Worm (Caenorhabditis elegans): ENCODE results near the gene ttbk-2.2.
"Not testable (repeated sequence)": the region's sequence is repeated elsewhere in the genome, so short reads cannot be mapped to it uniquely, and the experiment has no call there.

The ttbk-2.2 gene

ce11 chrIV:5070593-5070992 is 3.8 kb upstream of the ttbk-2.2 start, which contains the start of gene C02B10.6:
Gene C02B10.6 (plus strand): TSS chrIV:5070893.
- TF ChIP-seq nhr-28 (tag; optimal IDR thresholded peaks at IDR 0.05); ham-2 (GFP tag; optimal IDR thresholded peaks at IDR 0.05); nhr-237 (tag; optimal IDR thresholded peaks at IDR 0.05): not testable (repeated sequence)

DNA sequence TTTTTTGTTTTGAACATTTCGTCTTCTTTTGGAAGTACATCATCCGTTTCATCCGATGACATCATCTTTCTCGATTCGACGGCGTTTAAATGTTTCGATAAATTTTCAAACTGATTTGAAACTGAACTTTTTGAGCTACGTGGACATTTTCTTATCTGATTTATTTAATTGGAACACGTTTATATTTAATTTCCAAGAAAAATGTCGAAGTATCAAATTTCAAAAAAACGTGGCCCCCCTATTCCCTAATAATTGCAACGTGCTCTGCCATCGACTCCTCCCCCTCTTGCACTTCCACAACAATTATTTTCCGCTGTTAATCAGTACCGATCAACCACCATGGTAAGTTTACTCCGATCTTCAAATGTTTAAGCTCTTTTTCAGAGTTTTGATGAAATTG is 1.8 kb upstream of the ttbk-2.2 start, which contains the start of the genes R13H9.6 and rmd-6:
Gene R13H9.6 (minus strand): TSS at position 101 of the 400 bp plus-strand sequence.
Gene rmd-6 (plus strand): TSS at position 305 of the 400 bp plus-strand sequence.
- TF ChIP-seq snpc-4 (tag; optimal IDR thresholded peaks at IDR 0.05); ceh-83 (GFP tag; optimal IDR thresholded peaks at IDR 0.05); pha-4 (tag; optimal IDR thresholded peaks at IDR 0.05): not testable (repeated sequence)

DNA sequence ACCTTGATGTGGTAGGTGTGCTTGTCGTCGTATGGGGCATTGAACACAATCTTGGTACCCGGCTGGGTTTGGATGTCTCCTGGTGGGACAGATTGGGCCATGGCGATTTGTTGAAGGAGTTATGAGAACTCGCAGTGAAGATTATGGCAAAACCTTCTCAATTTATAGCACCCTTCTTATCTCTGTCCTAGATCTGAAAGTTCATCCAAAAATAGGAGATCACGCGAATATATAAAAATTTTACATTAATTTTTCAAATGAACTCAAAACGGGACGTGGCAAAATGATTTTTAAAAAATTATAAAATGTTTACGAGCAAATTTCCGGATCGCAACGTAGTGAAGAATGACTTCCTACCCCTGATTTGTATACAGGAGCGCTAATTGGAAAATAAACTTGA is 1.8 kb downstream of the ttbk-2.2 start, which contains the start of gene msp-53:
Gene msp-53 (minus strand): TSS at position 101 of the 400 bp plus-strand sequence.
- TF ChIP-seq unc-39 (tag; optimal IDR thresholded peaks at IDR 0.05); ceh-83 (GFP tag; optimal IDR thresholded peaks at IDR 0.05); mab-5 (tag; optimal IDR thresholded peaks at IDR 0.05): not testable (repeated sequence)

DNA sequence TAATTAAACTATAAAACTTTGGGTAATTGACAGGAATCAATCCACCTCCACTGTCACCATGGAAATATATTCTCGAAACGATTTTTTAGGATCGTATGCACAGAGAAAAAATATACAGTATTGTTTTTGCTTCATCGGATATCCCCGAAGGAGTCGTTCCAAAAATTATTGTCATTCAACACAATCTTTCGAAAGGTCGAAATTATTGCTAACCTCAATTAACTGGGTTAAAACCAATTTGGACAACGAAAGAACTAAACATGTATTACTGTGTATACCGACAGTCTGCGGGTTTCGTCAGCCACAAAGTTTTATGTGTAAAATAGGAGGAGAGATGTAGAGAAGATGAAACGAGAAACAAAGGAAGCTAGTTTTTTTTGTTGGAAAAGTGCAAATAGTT is 3.5 kb downstream of the ttbk-2.2 start:
- TF ChIP-seq unc-120 (tag; optimal IDR thresholded peaks at IDR 0.05; ENCODE audit: poor library complexity, severe bottlenecking) (no peak), blmp-1 (tag; optimal IDR thresholded peaks at IDR 0.05) (no peak), elt-1 (tag; optimal IDR thresholded peaks at IDR 0.05; ENCODE audit: borderline replicate concordance, insufficient read depth) (no peak), ceh-39 (tag; optimal IDR thresholded peaks at IDR 0.05) (no peak), nhr-76 (tag; optimal IDR thresholded peaks at IDR 0.05) (no peak), bed-3 (GFP tag; optimal IDR thresholded peaks at IDR 0.05) (no peak), sem-2 (GFP tag; optimal IDR thresholded peaks at IDR 0.05) (no peak), lsy-2 (tag; optimal IDR thresholded peaks at IDR 0.05) (no peak), mls-2 (tag; optimal IDR thresholded peaks at IDR 0.05) (no peak), pha-4 (tag; optimal IDR thresholded peaks at IDR 0.05) (no peak), M03D4.4 (tag; optimal IDR thresholded peaks at IDR 0.05) (no peak), snpc-4 (tag; optimal IDR thresholded peaks at IDR 0.05) (no peak), zip-8 (tag; optimal IDR thresholded peaks at IDR 0.05) (no peak), mab-5 (tag; optimal IDR thresholded peaks at IDR 0.05) (no peak), ceh-83 (GFP tag; optimal IDR thresholded peaks at IDR 0.05) (no peak), ham-2 (GFP tag; optimal IDR thresholded peaks at IDR 0.05) (no peak), elt-3 (tag; optimal IDR thresholded peaks at IDR 0.05) (no peak), nhr-12 (tag; optimal IDR thresholded peaks at IDR 0.05) (no peak), lin-32 (GFP tag; optimal IDR thresholded peaks at IDR 0.05) (no peak), unc-39 (tag; optimal IDR thresholded peaks at IDR 0.05) (no peak)

ce11 chrIV:5062278-5062677 is 4.5 kb downstream of the ttbk-2.2 start, which contains the start of gene msp-57:
Gene msp-57 (plus strand): TSS chrIV:5062578.
- not testable (repeated sequence) for TF ChIP-seq ham-2 (GFP tag; optimal IDR thresholded peaks at IDR 0.05); nhr-12 (tag; optimal IDR thresholded peaks at IDR 0.05); mep-1 (tag; optimal IDR thresholded peaks at IDR 0.05)

DNA sequence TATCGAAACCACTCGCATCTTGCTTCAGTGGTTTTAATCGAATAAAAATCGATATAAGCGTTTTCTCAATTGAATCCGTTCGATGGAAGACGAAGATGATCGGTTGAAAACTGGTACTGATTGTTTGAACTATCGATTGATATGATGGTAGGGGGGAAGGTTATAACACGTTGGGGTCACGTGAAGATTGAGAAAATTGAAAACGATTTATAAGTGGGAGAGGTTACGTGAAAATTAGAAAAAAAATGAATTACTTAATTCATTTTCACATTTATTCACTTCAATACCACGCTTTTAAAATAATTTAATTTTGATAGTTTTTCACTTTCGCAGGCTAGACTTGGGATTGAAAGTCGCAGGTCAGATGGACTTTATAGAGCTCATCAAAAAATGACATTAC is 5.8 kb downstream of the ttbk-2.2 start, which contains the start of gene C09B9.7:
Gene C09B9.7 (minus strand): TSS at position 101 of the 400 bp plus-strand sequence.
- TF ChIP-seq ceh-39 (tag; optimal IDR thresholded peaks at IDR 0.05) = no peak
- TF ChIP-seq nhr-237 (tag; optimal IDR thresholded peaks at IDR 0.05) = no peak
- TF ChIP-seq flh-1 (GFP tag; optimal IDR thresholded peaks at IDR 0.05) = no peak
- TF ChIP-seq blmp-1 (tag; optimal IDR thresholded peaks at IDR 0.05) = no peak
- TF ChIP-seq unc-120 (tag; optimal IDR thresholded peaks at IDR 0.05; ENCODE audit: poor library complexity, severe bottlenecking) = no peak
- TF ChIP-seq mep-1 (tag; optimal IDR thresholded peaks at IDR 0.05) = no peak

ce11 chrIV:5055964-5056588 is 10.7 kb downstream of the ttbk-2.2 start, which contains the start of gene msp-55:
Gene msp-55 (minus strand): TSS chrIV:5056014.
- no peak for TF ChIP-seq ces-1 (GFP tag; optimal IDR thresholded peaks at IDR 0.05)
- no peak for TF ChIP-seq lin-32 (GFP tag; optimal IDR thresholded peaks at IDR 0.05)
- no peak for TF ChIP-seq mab-5 (tag; optimal IDR thresholded peaks at IDR 0.05)
- TF ChIP-seq hlh-1 (tag; optimal IDR thresholded peaks at IDR 0.05) = no peak
- TF ChIP-seq ceh-83 (GFP tag; optimal IDR thresholded peaks at IDR 0.05) = no peak
- TF ChIP-seq bed-3 (GFP tag; optimal IDR thresholded peaks at IDR 0.05) = no peak
- TF ChIP-seq ceh-39 (tag; optimal IDR thresholded peaks at IDR 0.05) = no peak
- peak; percentile 97 for TF ChIP-seq zip-8 (tag; optimal IDR thresholded peaks at IDR 0.05)
